Fruit fly (Drosophila melanogaster) whole organism, prepupa: ENCODE results near the gene Lcp65Af.

Experiments
- CG16779 ChIP-seq: fragments of 200-800 bp; sonication (Bioruptor generic); optimal IDR thresholded peaks from 3 replicates; lab custom pipeline; 2017; ENCODE audit warnings: missing biosample characterization, mild to moderate bottlenecking, missing genetic modification characterization
- CG4318 ChIP-seq: fragments of 200-800 bp; sonication (Bioruptor generic); optimal IDR thresholded peaks from 3 replicates; lab custom pipeline; 2017; ENCODE audit warnings: missing biosample characterization, mild to moderate bottlenecking, missing genetic modification characterization
- CG6792 ChIP-seq: fragments of 200-800 bp; sonication (Bioruptor generic); optimal IDR thresholded peaks from 3 replicates; lab custom pipeline; 2016; ENCODE audit warnings: missing biosample characterization, missing genetic modification characterization
- Eip75B ChIP-seq: fragments of 200-800 bp; sonication (Bioruptor generic); optimal IDR thresholded peaks from 3 replicates; lab custom pipeline; 2016; ENCODE audit warnings: missing biosample characterization, missing genetic modification characterization
- Ets96B ChIP-seq: fragments of 200-800 bp; optimal IDR thresholded peaks from 2 replicates; lab custom pipeline; 2019; ENCODE audit warnings: missing biosample characterization, mild to moderate bottlenecking, missing genetic modification characterization, moderate library complexity
- OdsH ChIP-seq: fragments of 200-800 bp; sonication (Bioruptor generic); optimal IDR thresholded peaks from 3 replicates; lab custom pipeline; 2016; ENCODE audit warnings: missing biosample characterization, missing genetic modification characterization
- Smox ChIP-seq: fragments of 200-800 bp; sonication (Bioruptor generic); optimal IDR thresholded peaks from 3 replicates; lab custom pipeline; 2016; ENCODE audit warnings: missing biosample characterization, missing genetic modification characterization
- Sox102F ChIP-seq: fragments of 200-800 bp; sonication (Bioruptor generic); optimal IDR thresholded peaks from 2 replicates; lab custom pipeline; 2016; ENCODE audit warnings: missing biosample characterization, mild to moderate bottlenecking, missing genetic modification characterization
- cyc ChIP-seq: fragments of 200-800 bp; sonication (Bioruptor generic); optimal IDR thresholded peaks from 3 replicates; lab custom pipeline; 2016; ENCODE audit warnings: missing biosample characterization, missing genetic modification characterization
- dsx ChIP-seq: fragments of 200-800 bp; optimal IDR thresholded peaks from 3 replicates; lab custom pipeline; 2019; ENCODE audit warnings: missing biosample characterization, mild to moderate bottlenecking, missing genetic modification characterization, moderate library complexity; ENCODE audit not compliant: poor library complexity, severe bottlenecking
- eg ChIP-seq: fragments of 200-800 bp; sonication (Bioruptor generic); IDR thresholded peaks from 3 replicates; pipeline ENCODE4 v1.3.6; 2022; ENCODE audit warnings: missing biosample characterization, missing genetic modification characterization

DNA sequence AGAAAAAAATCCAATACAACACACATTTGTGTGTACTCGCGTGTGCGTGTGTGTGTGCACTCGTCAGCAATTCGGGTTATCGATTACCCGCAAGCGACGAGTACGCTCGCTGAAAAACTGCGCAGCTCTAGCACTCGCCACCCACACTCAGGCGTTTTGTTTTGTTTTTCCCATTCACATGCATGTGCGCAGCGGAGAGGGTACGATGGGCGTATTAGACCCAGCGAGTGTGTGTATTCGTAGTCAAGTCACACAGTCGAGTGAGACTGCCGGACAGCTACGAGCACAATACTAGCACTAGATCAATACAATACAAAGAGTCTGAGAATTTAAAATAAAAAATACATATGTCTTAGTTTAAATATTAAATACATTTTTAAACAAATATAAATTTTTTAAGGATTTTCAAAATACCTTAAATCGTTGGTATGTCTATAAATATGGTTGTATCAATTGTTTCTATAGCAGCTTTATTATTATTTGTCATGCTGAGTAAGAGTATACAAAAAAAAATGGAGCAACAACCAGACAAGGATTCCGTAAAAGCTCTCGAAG is 48.4 kb upstream of the Lcp65Af start, which contains the start of the genes D19B and CG43293:
- TF ChIP-seq Sox102F (peak; percentile 88), CG16779 (peak; percentile 81), Smox (GFP tag; lab: Kevin White, UChicago) (peak; percentile 83), CG4318 (GFP tag; lab: Kevin White, UChicago) (peak; percentile 71), CG6792 (GFP tag; lab: Kevin White, UChicago) (peak; percentile 85), cyc (GFP tag; lab: Kevin White, UChicago) (peak; percentile 84), eg (GFP tag; lab: Robert Waterston, UW) (peak; percentile 92), dsx (GFP tag; lab: Kevin White, UChicago) (peak; percentile 77), Eip75B (peak; percentile 88), OdsH (GFP tag; lab: Kevin White, UChicago) (peak; percentile 91), Ets96B (peak; percentile 83)
